Worm (Caenorhabditis elegans) whole organism, L4 larva: ENCODE measurements around the gene C38C6.3.

ENCODE experiments used
- F26F4.8 ChIP-seq: fragments of 200-800 bp; sonication (Bioruptor generic); conservative IDR thresholded peaks from 2 replicates; pipeline ENCODE4 v1.3.6; 2022; ENCODE audit warnings: missing genetic modification characterization, missing compliant biosample characterization
- ZK546.5 ChIP-seq, 2 experiments: sonication (generic microtip); optimal IDR thresholded peaks; 2 replicates each; lab custom pipeline; 2017; ENCODE audit warnings: missing biosample characterization in 2 of 2, missing genetic modification characterization in 2 of 2
- aha-1 ChIP-seq: fragments of 150-350 bp; peaks from one replicate; lab custom pipeline; 2014; ENCODE audit warnings: missing biosample characterization, missing genetic modification characterization
- ceh-32 ChIP-seq: sonication (generic microtip); optimal IDR thresholded peaks from 2 replicates; lab custom pipeline; 2016; ENCODE audit warnings: mild to moderate bottlenecking, missing genetic modification characterization, missing compliant biosample characterization; ENCODE audit not compliant: poor library complexity
- ctbp-1 ChIP-seq: fragments of 200-800 bp; sonication (Bioruptor generic); IDR thresholded peaks from 2 replicates; pipeline ENCODE4 v1.3.6; 2022; ENCODE audit warnings: missing genetic modification reagents, missing genetic modification characterization, missing compliant biosample characterization
- lin-15B ChIP-seq: fragments of 150-350 bp; sonication (generic microtip); optimal IDR thresholded peaks from 3 replicates; lab custom pipeline; 2014; ENCODE audit warnings: missing biosample characterization, missing genetic modification characterization
- lin-39 ChIP-seq: fragments of 150-350 bp; optimal IDR thresholded peaks from 2 replicates; lab custom pipeline; 2014; ENCODE audit warnings: missing biosample characterization, missing genetic modification reagents, missing genetic modification characterization
- mdl-1 ChIP-seq, 2 experiments: fragments of 150-350 bp in 1 of 2; sonication (generic microtip) in 1 of 2; optimal IDR thresholded peaks; 2 replicates each; lab custom pipeline; 2014 to 2017; ENCODE audit warnings: missing biosample characterization in 2 of 2, missing genetic modification characterization in 2 of 2
- mep-1 ChIP-seq: fragments of 150-350 bp; sonication (generic microtip); optimal IDR thresholded peaks from 3 replicates; lab custom pipeline; 2014; ENCODE audit warnings: missing biosample characterization, missing genetic modification characterization
- skn-1 ChIP-seq: fragments of 150-350 bp; optimal IDR thresholded peaks from 2 replicates; lab custom pipeline; 2014; ENCODE audit warnings: missing biosample characterization, missing genetic modification characterization
- spr-3 ChIP-seq: fragments of 200-800 bp; sonication (Bioruptor generic); optimal IDR thresholded peaks from 2 replicates; lab custom pipeline; 2018; ENCODE audit warnings: mild to moderate bottlenecking, missing genetic modification characterization, missing compliant biosample characterization

ce11 chrII:14602735-14603134 lies 30.2 kb upstream of the C38C6.3 start:
- TF ChIP-seq mdl-1 (tag; optimal IDR thresholded peaks at IDR 0.05; lab: Kevin White, UChicago) (no peak), F26F4.8 (GFP tag; lab: Robert Waterston, UW) (no peak), aha-1 (tag; lab: Kevin White, UChicago) (peak; percentile 96), lin-39 (tag; lab: Kevin White, UChicago) (no peak), mep-1 (tag; lab: Kevin White, UChicago) (no peak), lin-15B (no peak), ctbp-1 (GFP tag; lab: Robert Waterston, UW) (no peak), ceh-32 (tag; lab: Kevin White, UChicago) (no peak), spr-3 (GFP tag; lab: Kevin White, UChicago) (no peak), ZK546.5 (tag; optimal IDR thresholded peaks at IDR 0.05; lab: Kevin White, UChicago) (no peak), skn-1 (tag; lab: Kevin White, UChicago) (no peak)
